Worm (Caenorhabditis elegans): Measurements from ENCODE around the gene ZK355.3.

- TF ChIP-seq nhr-237 (tag; optimal IDR thresholded peaks at IDR 0.05) (no peak), mep-1 (tag; optimal IDR thresholded peaks at IDR 0.05) (no peak), elt-3 (tag; optimal IDR thresholded peaks at IDR 0.05) (no peak), nhr-12 (tag; optimal IDR thresholded peaks at IDR 0.05) (no peak), M03D4.4 (tag; optimal IDR thresholded peaks at IDR 0.05) (no peak), unc-62 (GFP tag; optimal IDR thresholded peaks at IDR 0.05) (no peak), elt-1 (tag; optimal IDR thresholded peaks at IDR 0.05; ENCODE audit: borderline replicate concordance, insufficient read depth) (no peak), nhr-28 (tag; optimal IDR thresholded peaks at IDR 0.05) (no peak), unc-120 (tag; optimal IDR thresholded peaks at IDR 0.05; ENCODE audit: poor library complexity, severe bottlenecking) (no peak), bed-3 (GFP tag; optimal IDR thresholded peaks at IDR 0.05) (no peak), ceh-43 (GFP tag; optimal IDR thresholded peaks at IDR 0.05) (no peak), flh-1 (GFP tag; optimal IDR thresholded peaks at IDR 0.05) (no peak), lin-13 (tag; optimal IDR thresholded peaks at IDR 0.05) (no peak)
Measured at ce11 chrII:2920817-2921458, 6.5 kb downstream of the ZK355.3 start.
